Worm (Caenorhabditis elegans): ENCODE results near the gene C07A4.3.

Gene C07A4.3

ce11 chrX:10145011-10145410 lies 29.8 kb upstream of the C07A4.3 start (continued):
- TF ChIP-seq ceh-58 (GFP tag; IDR thresholded peaks at IDR 0.05) (0 out of 2 replicates have a peak, but pooled peaks have one; percentile 59), T26A5.8 (tag; optimal IDR thresholded peaks at IDR 0.05) (peak; percentile 53), mxl-1 (tag; optimal IDR thresholded peaks at IDR 0.05) (peak; percentile 62), F39B2.1 (GFP tag; IDR thresholded peaks at IDR 0.05) (no peak), madf-3 (GFP tag; IDR thresholded peaks at IDR 0.05) (peak; percentile 76; the same call in 1 of the 2 replicates), bed-2 (GFP tag; IDR thresholded peaks at IDR 0.05) (no peak), B0019.2 (GFP tag; conservative IDR thresholded peaks at IDR 0.05) (0 out of 2 replicates have a peak, but pooled peaks have one; percentile 11), K12H6.12 (tag; optimal IDR thresholded peaks at IDR 0.05) (peak; percentile 67), bed-1 (GFP tag; IDR thresholded peaks at IDR 0.05) (peak; percentile 93; the same call in 1 of the 2 replicates), Y95B8A.8 (GFP tag; IDR thresholded peaks at IDR 0.05) (0 out of 2 replicates have a peak, but pooled peaks have one; percentile 21), C06A6.2 (GFP tag; conservative IDR thresholded peaks at IDR 0.05) (0 out of 2 replicates have a peak, but pooled peaks have one; percentile 29), nhr-80 (tag; optimal IDR thresholded peaks at IDR 0.05) (peak; percentile 16), gei-17 (GFP tag; optimal IDR thresholded peaks at IDR 0.05) (peak; percentile 55), mes-4 (tag; optimal IDR thresholded peaks at IDR 0.05) (peak; percentile 37), sdz-38 (tag; optimal IDR thresholded peaks at IDR 0.05) (no peak), zim-3 (tag; optimal IDR thresholded peaks at IDR 0.05) (peak; percentile 51), nfyb-1 (GFP tag; IDR thresholded peaks at IDR 0.05) (peak; percentile 88), rec-8 (tag; optimal IDR thresholded peaks at IDR 0.05) (peak; percentile 68 to 88), K11D2.4 (GFP tag; IDR thresholded peaks at IDR 0.05) (peak; percentile 64), pbrm-1 (GFP tag; IDR thresholded peaks at IDR 0.05) (peak; percentile 86), rpc-1 (optimal IDR thresholded peaks at IDR 0.05) (peak; percentile 89), rpc-1 (tag; optimal IDR thresholded peaks at IDR 0.05) (peak; percentile 89), zfh-2 (GFP tag; conservative IDR thresholded peaks at IDR 0.05) (peak; percentile 42; the same call in 1 of the 2 replicates), unc-130 (GFP tag; optimal IDR thresholded peaks at IDR 0.05) (peak; percentile 47), snpc-3.4 (tag; optimal IDR thresholded peaks at IDR 0.05) (peak; percentile 69), chd-7 (tag; optimal IDR thresholded peaks at IDR 0.05) (peak; percentile 84), F23B12.7 (tag; optimal IDR thresholded peaks at IDR 0.05; ENCODE audit: insufficient read depth) (peak; percentile 1), lin-40 (tag; optimal IDR thresholded peaks at IDR 0.05) (peak; percentile 76), hmg-1.2 (GFP tag; IDR thresholded peaks at IDR 0.05) (peak; percentile 78), attf-3 (GFP tag; conservative IDR thresholded peaks at IDR 0.05) (no peak; the same call in 1 of the 2 replicates), ets-4 (GFP tag; optimal IDR thresholded peaks at IDR 0.05) (no peak), aptf-3 (GFP tag; IDR thresholded peaks at IDR 0.05) (0 out of 2 replicates have a peak, but pooled peaks have one; percentile 38), mcd-1 (GFP tag; IDR thresholded peaks at IDR 0.05) (peak; percentile 62), F52B5.7 (tag; optimal IDR thresholded peaks at IDR 0.05) (peak; percentile 63), hmg-20 (GFP tag; IDR thresholded peaks at IDR 0.05) (0 out of 2 replicates have a peak, but pooled peaks have one; percentile 63), athp-1 (tag; optimal IDR thresholded peaks at IDR 0.05) (peak; percentile 59), nfya-1 (tag; optimal IDR thresholded peaks at IDR 0.05; ENCODE audit: borderline replicate concordance, insufficient read depth) (no peak), snpc-4 (GFP tag; optimal IDR thresholded peaks at IDR 0.05) (peak; percentile 74), snpc-4 (tag; optimal IDR thresholded peaks at IDR 0.05) (peak in 3 of 4 experiments; percentile 44 to 69 (median 48)), egl-44 (GFP tag; IDR thresholded peaks at IDR 0.05) (peak; percentile 33; the same call in 1 of the 2 replicates), ztf-22 (GFP tag; optimal IDR thresholded peaks at IDR 0.05) (no peak), cebp-1 (GFP tag; IDR thresholded peaks at IDR 0.05) (no peak), cebp-1 (tag; optimal IDR thresholded peaks at IDR 0.05) (peak; percentile 74), repo-1 (tag; optimal IDR thresholded peaks at IDR 0.05) (peak; percentile 84), hlh-26 (GFP tag; conservative IDR thresholded peaks at IDR 0.05) (no peak), sea-2 (GFP tag; IDR thresholded peaks at IDR 0.05) (peak; percentile 80; the same call in 1 of the 2 replicates), attf-5 (GFP tag; optimal IDR thresholded peaks at IDR 0.05) (peak; percentile 66), ceh-100 (GFP tag; IDR thresholded peaks at IDR 0.05) (peak; percentile 48; the same call in 1 of the 2 replicates)
